Fruit fly (Drosophila melanogaster): ENCODE data around the gene kud.

kud gene

DNA sequence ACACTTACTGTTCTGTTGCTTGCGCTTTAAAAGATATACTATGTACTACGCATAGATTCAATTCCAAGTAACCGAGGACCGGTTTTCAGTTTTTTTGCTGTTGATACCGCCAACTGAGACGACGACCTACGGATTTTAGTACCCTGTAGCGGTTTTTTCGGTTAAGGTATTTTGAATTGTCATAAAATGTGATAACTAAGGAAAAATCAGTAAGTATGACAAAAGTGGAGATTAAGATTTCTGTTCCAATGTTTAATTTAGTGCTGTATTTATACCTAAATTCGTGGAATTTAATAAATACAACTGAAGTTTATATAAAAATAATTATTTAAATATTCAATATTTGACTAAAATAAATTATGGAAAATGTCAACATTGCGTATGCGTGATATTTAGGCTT lies 36.3 kb upstream of the kud start:
- TF ChIP-seq spab (GFP tag; optimal IDR thresholded peaks at IDR 0.05), result no peak
- no peak for TF ChIP-seq Eip93F (GFP tag; optimal IDR thresholded peaks at IDR 0.05)
- TF ChIP-seq fd59A (GFP tag; optimal IDR thresholded peaks at IDR 0.05), result no peak
- TF ChIP-seq CG11762 (GFP tag; optimal IDR thresholded peaks at IDR 0.05; ENCODE audit: insufficient read depth), result no peak
- TF ChIP-seq CG6163 (GFP tag; IDR thresholded peaks at IDR 0.05), result no peak
- peak; percentile 7 for TF ChIP-seq CG6276 (GFP tag; optimal IDR thresholded peaks at IDR 0.05)
- TF ChIP-seq Met (GFP tag; optimal IDR thresholded peaks at IDR 0.05), result no peak
- TF ChIP-seq CG10631 (GFP tag; optimal IDR thresholded peaks at IDR 0.05), result no peak
- no peak for TF ChIP-seq fd85E (GFP tag; optimal IDR thresholded peaks at IDR 0.05)
- no peak for TF ChIP-seq CG1621 (tag; optimal IDR thresholded peaks at IDR 0.05)
- no peak for TF ChIP-seq Hr38 (GFP tag; optimal IDR thresholded peaks at IDR 0.05)
- no peak for TF ChIP-seq pdm3 (GFP tag; optimal IDR thresholded peaks at IDR 0.05)
- TF ChIP-seq Ets96B (tag; optimal IDR thresholded peaks at IDR 0.05), result no peak
- no peak for TF ChIP-seq acj6 (GFP tag; optimal IDR thresholded peaks at IDR 0.05)
- 0 out of 3 replicates have a peak, but pooled peaks have one; percentile 29 for TF ChIP-seq eg (GFP tag; IDR thresholded peaks at IDR 0.05)
- no peak for TF ChIP-seq CG7368 (GFP tag; optimal IDR thresholded peaks at IDR 0.05)
- no peak for TF ChIP-seq Hr39 (GFP tag; optimal IDR thresholded peaks at IDR 0.05)
- TF ChIP-seq Eip78C (GFP tag), result peak; percentile 5
- TF ChIP-seq Lpt (GFP tag; optimal IDR thresholded peaks at IDR 0.05), result no peak
- no peak for TF ChIP-seq Sox14 (GFP tag; optimal IDR thresholded peaks at IDR 0.05)
- no peak for TF ChIP-seq Ets21C (GFP tag; optimal IDR thresholded peaks at IDR 0.05)
- TF ChIP-seq Eip75B (GFP tag; optimal IDR thresholded peaks at IDR 0.05), result no peak
- TF ChIP-seq CG32006 (GFP tag; optimal IDR thresholded peaks at IDR 0.05), result peak; percentile 44
- TF ChIP-seq CG16779 (tag; optimal IDR thresholded peaks at IDR 0.05), result no peak
- TF ChIP-seq Sox15 (GFP tag; optimal IDR thresholded peaks at IDR 0.05), result no peak
- no peak for TF ChIP-seq topi (GFP tag; optimal IDR thresholded peaks at IDR 0.05)

DNA sequence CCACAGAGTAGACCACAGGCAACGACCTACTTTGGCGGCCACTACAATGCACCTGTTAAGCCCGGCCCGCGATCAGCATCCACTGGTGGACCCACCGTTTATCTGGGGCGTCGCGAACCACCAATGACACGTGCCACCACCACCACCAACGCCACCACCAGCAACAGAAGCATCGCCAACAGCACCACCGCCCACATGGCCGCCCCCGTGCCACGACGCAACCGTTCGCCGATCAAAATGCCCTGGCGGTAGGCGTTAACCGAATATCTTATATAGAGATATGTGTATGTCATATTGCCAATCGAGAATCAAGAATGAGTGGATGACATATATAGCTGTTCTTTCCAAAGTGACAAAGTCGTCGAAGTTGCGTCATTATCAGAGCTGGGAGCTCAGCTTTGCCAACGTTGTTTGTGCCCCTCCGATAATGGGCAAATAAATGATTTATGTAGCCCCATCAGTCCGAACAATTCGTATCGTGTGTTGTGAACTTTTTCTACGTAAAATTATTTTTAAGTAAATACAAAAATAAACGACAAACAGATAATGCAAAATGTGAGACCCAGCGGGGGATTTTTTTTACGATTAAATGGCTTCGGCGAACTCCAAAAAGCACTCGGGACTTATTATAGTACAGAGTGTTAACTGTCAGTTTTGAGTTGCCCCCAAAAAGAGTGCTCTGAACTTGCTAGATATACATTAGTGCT lies 34.2 kb upstream of the kud start:
- TF ChIP-seq vri (GFP tag; optimal IDR thresholded peaks at IDR 0.05), result peak; percentile 91
- TF ChIP-seq svp (GFP tag), result peak; percentile 92
- peak; percentile 15 for TF ChIP-seq dsx (GFP tag; optimal IDR thresholded peaks at IDR 0.05; ENCODE audit: poor library complexity, severe bottlenecking)
- TF ChIP-seq Eip78C (GFP tag), result no peak

DNA sequence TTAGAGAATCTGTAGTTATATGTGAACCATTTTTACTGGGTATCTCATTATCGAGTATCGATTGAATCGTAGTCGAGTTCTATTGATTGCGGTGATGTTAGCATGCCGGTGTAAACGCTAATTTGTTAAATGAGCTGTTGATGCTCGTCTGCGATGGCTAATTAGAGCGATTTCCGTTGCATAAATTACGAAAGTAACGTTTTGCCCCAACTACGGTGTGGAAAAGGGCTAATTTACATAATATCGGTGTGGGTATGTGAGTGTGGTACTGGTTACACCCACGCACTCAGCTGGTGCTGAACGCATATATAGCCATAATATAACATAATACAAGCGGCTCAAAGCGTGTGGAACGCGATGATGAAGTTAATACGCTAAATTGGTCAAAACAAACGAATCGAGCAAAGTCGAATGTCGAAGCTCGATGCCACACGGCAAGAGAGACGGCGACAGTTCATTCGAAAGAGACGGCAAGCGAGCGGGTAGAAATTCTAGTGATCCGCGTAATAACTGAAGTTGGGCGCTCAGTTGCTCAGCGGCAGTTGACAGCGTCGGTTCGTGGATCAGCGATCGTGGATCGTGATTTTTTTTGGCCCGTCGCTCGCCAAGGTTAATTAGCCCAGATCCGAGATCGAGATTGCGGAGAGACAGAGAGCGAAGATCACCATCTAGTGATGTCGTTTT lies 32.1 kb upstream of the kud start, which contains the start of gene CG32170:
Gene CG32170, plus strand, starts transcription at position 525 of the 684 bp plus-strand sequence.
- TF ChIP-seq vri (GFP tag; optimal IDR thresholded peaks at IDR 0.05) (peak; percentile 2), Hr38 (GFP tag; optimal IDR thresholded peaks at IDR 0.05) (no peak), CG8319 (GFP tag; optimal IDR thresholded peaks at IDR 0.05) (no peak), CG6163 (GFP tag; IDR thresholded peaks at IDR 0.05) (0 out of 3 replicates have a peak, but pooled peaks have one; percentile 34), svp (GFP tag) (peak; percentile 57), CG11902 (GFP tag; optimal IDR thresholded peaks at IDR 0.05) (no peak), Hr4 (GFP tag; optimal IDR thresholded peaks at IDR 0.05) (no peak), spab (GFP tag; optimal IDR thresholded peaks at IDR 0.05) (no peak), CG1621 (tag; optimal IDR thresholded peaks at IDR 0.05) (no peak), fd85E (GFP tag; optimal IDR thresholded peaks at IDR 0.05) (no peak), net (GFP tag; optimal IDR thresholded peaks at IDR 0.05) (no peak), Eip78C (GFP tag) (peak; percentile 48), dac (GFP tag; optimal IDR thresholded peaks at IDR 0.05) (no peak), CG6854 (GFP tag; optimal IDR thresholded peaks at IDR 0.05) (no peak), fkh (GFP tag; optimal IDR thresholded peaks at IDR 0.05) (peak; percentile 10), eg (GFP tag; IDR thresholded peaks at IDR 0.05) (peak; percentile 33; the same call in 2 of the 3 replicates), CG10631 (GFP tag; optimal IDR thresholded peaks at IDR 0.05) (no peak), Smox (GFP tag; optimal IDR thresholded peaks at IDR 0.05) (no peak), fd59A (GFP tag; optimal IDR thresholded peaks at IDR 0.05) (no peak)
